Fruit fly (Drosophila melanogaster) S2 (cell line): ENCODE results near the gene Irp-1A.

ENCODE experiments used
- CG8478 ChIP-seq: fragments of >200 bp; optimal IDR thresholded peaks from 2 replicates; lab custom pipeline; 2018
- CTCF ChIP-seq, 2 experiments: fragments of >200 bp; optimal IDR thresholded peaks; 2 replicates each; lab custom pipeline; 2018

- TF ChIP-seq CTCF (optimal IDR thresholded peaks at IDR 0.05; lab: Kevin White, UChicago): no peak
- TF ChIP-seq CG8478 (lab: Kevin White, UChicago): no peak
Measured at dm6 chr3R:22718937-22719606, 5.3 kb downstream of the Irp-1A start.
